Fruit fly (Drosophila melanogaster): ENCODE results near the gene cact.

Gene cact

DNA sequence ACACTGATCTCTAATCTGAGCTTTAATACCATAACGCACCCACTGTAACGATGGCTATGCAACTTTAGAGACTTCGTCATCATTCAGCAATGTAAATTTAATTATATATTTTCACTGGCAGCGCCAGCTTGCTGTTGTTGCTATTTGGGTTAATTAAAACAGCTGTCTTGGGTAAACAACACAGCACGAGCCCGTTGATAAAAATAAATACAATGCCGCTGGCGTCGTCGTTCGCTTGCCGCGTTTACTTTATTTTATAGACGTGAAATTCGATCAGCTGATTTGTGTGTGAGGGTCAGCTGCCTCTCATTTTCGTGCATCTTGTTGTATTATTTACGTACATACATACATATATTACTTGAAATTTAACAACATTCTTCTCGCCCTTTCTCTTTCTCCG, 53.3 kb downstream of the cact start (continued):
- TF ChIP-seq CG11247 (GFP tag; IDR thresholded peaks at IDR 0.05) (peak; percentile 23; the same call in 1 of the 2 replicates), CG4328 (GFP tag; optimal IDR thresholded peaks at IDR 0.05) (peak; percentile 48), CG4424 (GFP tag; optimal IDR thresholded peaks at IDR 0.05) (no peak), otp (GFP tag; IDR thresholded peaks at IDR 0.05) (peak; percentile 31; the same call in 2 of the 3 replicates), Taf1 (GFP tag; IDR thresholded peaks at IDR 0.05) (no peak), CG11504 (tag; optimal IDR thresholded peaks at IDR 0.05) (peak; percentile 18), CG17829 (tag; optimal IDR thresholded peaks at IDR 0.05) (no peak), slou (GFP tag; optimal IDR thresholded peaks at IDR 0.05) (no peak), dan (GFP tag; IDR thresholded peaks at IDR 0.05) (no peak), CG8388 (GFP tag; optimal IDR thresholded peaks at IDR 0.05) (no peak), CG2678 (tag; optimal IDR thresholded peaks at IDR 0.05) (peak; percentile 52), grn (GFP tag; optimal IDR thresholded peaks at IDR 0.05) (peak; percentile 23), CG10321 (GFP tag; IDR thresholded peaks at IDR 0.05) (no peak), Spps (tag; optimal IDR thresholded peaks at IDR 0.05) (no peak), CG2202 (tag; optimal IDR thresholded peaks at IDR 0.05) (peak; percentile 17), cato (GFP tag; optimal IDR thresholded peaks at IDR 0.05; ENCODE audit: borderline replicate concordance) (no peak), gro (GFP tag; optimal IDR thresholded peaks at IDR 0.05) (no peak), CG7963 (GFP tag; IDR thresholded peaks at IDR 0.05; ENCODE audit: partially characterized antibody) (no peak), pita (GFP tag; optimal IDR thresholded peaks at IDR 0.05) (no peak), amos (GFP tag; IDR thresholded peaks at IDR 0.05; ENCODE audit: partially characterized antibody) (no peak), zen2 (GFP tag; IDR thresholded peaks at IDR 0.05; ENCODE audit: partially characterized antibody) (no peak), Elba2 (GFP tag; optimal IDR thresholded peaks at IDR 0.05) (no peak), Stat92E (GFP tag; optimal IDR thresholded peaks at IDR 0.05) (no peak), Dll (GFP tag; IDR thresholded peaks at IDR 0.05; ENCODE audit: partially characterized antibody) (no peak), Oli (tag; optimal IDR thresholded peaks at IDR 0.05) (no peak), chinmo (GFP tag; IDR thresholded peaks at IDR 0.05; ENCODE audit: partially characterized antibody) (peak; percentile 61; the same call in 2 of the 4 replicates), Fer1 (GFP tag; optimal IDR thresholded peaks at IDR 0.05) (peak; percentile 67), lab (GFP tag; optimal IDR thresholded peaks at IDR 0.05) (peak; percentile 80), Xrp1 (GFP tag; IDR thresholded peaks at IDR 0.05) (no peak), ATbp (GFP tag; optimal IDR thresholded peaks at IDR 0.05) (peak; percentile 83), CG4617 (GFP tag; optimal IDR thresholded peaks at IDR 0.05; ENCODE audit: borderline replicate concordance) (no peak), CG12219 (GFP tag; optimal IDR thresholded peaks at IDR 0.05) (no peak), grau (tag; optimal IDR thresholded peaks at IDR 0.05) (no peak), maf-S (GFP tag; optimal IDR thresholded peaks at IDR 0.05) (no peak), CG18476 (GFP tag; optimal IDR thresholded peaks at IDR 0.05) (no peak), Sry-δ (GFP tag; optimal IDR thresholded peaks at IDR 0.05) (no peak), CG7786 (GFP tag; optimal IDR thresholded peaks at IDR 0.05) (no peak), CG17612 (GFP tag; IDR thresholded peaks at IDR 0.05) (no peak), CG7928 (GFP tag; optimal IDR thresholded peaks at IDR 0.05) (no peak), en (GFP tag; optimal IDR thresholded peaks at IDR 0.05) (no peak), Hey (tag; optimal IDR thresholded peaks at IDR 0.05) (no peak), abd-A (tag; optimal IDR thresholded peaks at IDR 0.05) (peak; percentile 51), CG2712 (tag; optimal IDR thresholded peaks at IDR 0.05) (peak; percentile 2), Dref (GFP tag; IDR thresholded peaks at IDR 0.05) (no peak), gcm (GFP tag; optimal IDR thresholded peaks at IDR 0.05) (no peak), ftz-f1 (GFP tag; optimal IDR thresholded peaks at IDR 0.05) (no peak), sc (optimal IDR thresholded peaks at IDR 0.05) (no peak), sc (GFP tag; optimal IDR thresholded peaks at IDR 0.05) (no peak), Bgb (GFP tag; IDR thresholded peaks at IDR 0.05; ENCODE audit: partially characterized antibody) (no peak), CG4854 (GFP tag; optimal IDR thresholded peaks at IDR 0.05) (no peak), cad (GFP tag; optimal IDR thresholded peaks at IDR 0.05) (no peak)

All from whole organism, embryonic.